Worm (Caenorhabditis elegans) whole organism, young adult: ENCODE measurements around the gene mps-2.
A peak's percentile ranks its signal among the peaks of the same experiment; 100 is the strongest.

ENCODE experiments used
- B0336.3 ChIP-seq: fragments of 200-800 bp; sonication (Bioruptor generic); IDR thresholded peaks from 2 replicates; pipeline ENCODE4 v1.3.6; 2022; ENCODE audit warnings: missing genetic modification characterization, missing compliant biosample characterization
- C06A6.2 ChIP-seq: fragments of 200-800 bp; sonication (Bioruptor generic); conservative IDR thresholded peaks from 2 replicates; pipeline ENCODE4 v1.3.6; 2022; ENCODE audit warnings: missing genetic modification characterization, missing compliant biosample characterization
- D2030.7 ChIP-seq: fragments of 200-800 bp; sonication (Bioruptor generic); IDR thresholded peaks from 2 replicates; pipeline ENCODE4 v1.3.6; 2022; ENCODE audit warnings: missing genetic modification reagents, missing genetic modification characterization, missing compliant biosample characterization
- F23B12.7 ChIP-seq: sonication (generic microtip); optimal IDR thresholded peaks from 2 replicates; lab custom pipeline; 2017; ENCODE audit warnings: missing genetic modification characterization, mild to moderate bottlenecking, missing compliant biosample characterization, antibody characterized with exemption, moderate library complexity; ENCODE audit not compliant: insufficient read depth
- F37B4.10 ChIP-seq: fragments of 200-800 bp; sonication (Bioruptor generic); IDR thresholded peaks from 2 replicates; pipeline ENCODE4 v1.3.6; 2022; ENCODE audit warnings: missing genetic modification characterization, missing compliant biosample characterization
- F57C9.4 ChIP-seq: sonication (generic microtip); optimal IDR thresholded peaks from 2 replicates; lab custom pipeline; 2017; ENCODE audit warnings: mild to moderate bottlenecking, missing genetic modification characterization, missing compliant biosample characterization
- K11D2.4 ChIP-seq: fragments of 200-800 bp; sonication (Bioruptor generic); IDR thresholded peaks from 2 replicates; pipeline ENCODE4 v1.3.6; 2022; ENCODE audit warnings: missing genetic modification reagents, missing genetic modification characterization, missing compliant biosample characterization
- K12H6.12 ChIP-seq: fragments of 200-800 bp; sonication (Bioruptor generic); optimal IDR thresholded peaks from 2 replicates; lab custom pipeline; 2018; ENCODE audit warnings: mild to moderate bottlenecking, missing genetic modification characterization, missing compliant biosample characterization
- T07F8.4 ChIP-seq: sonication (generic microtip); optimal IDR thresholded peaks from 2 replicates; lab custom pipeline; 2016; ENCODE audit warnings: mild to moderate bottlenecking, missing genetic modification characterization, moderate library complexity, missing compliant biosample characterization
- T26A5.8 ChIP-seq: sonication (generic microtip); optimal IDR thresholded peaks from 2 replicates; lab custom pipeline; 2016; ENCODE audit warnings: missing genetic modification characterization, missing compliant biosample characterization
- Y53G8AR.9 ChIP-seq: fragments of 200-800 bp; sonication (Bioruptor generic); conservative IDR thresholded peaks from 2 replicates; pipeline ENCODE4 v1.3.6; 2022; ENCODE audit warnings: missing genetic modification reagents, missing genetic modification characterization, missing compliant biosample characterization
- aptf-2 ChIP-seq: fragments of 200-800 bp; sonication (Bioruptor generic); conservative IDR thresholded peaks from 2 replicates; pipeline ENCODE4 v1.3.6; 2022; ENCODE audit warnings: missing genetic modification reagents, missing genetic modification characterization, missing compliant biosample characterization
- attf-5 ChIP-seq: fragments of 200-800 bp; sonication (Bioruptor generic); optimal IDR thresholded peaks from 2 replicates; lab custom pipeline; 2018; ENCODE audit warnings: mild to moderate bottlenecking, missing genetic modification characterization, missing compliant biosample characterization
- bed-1 ChIP-seq: fragments of 200-800 bp; sonication (Bioruptor generic); IDR thresholded peaks from 2 replicates; pipeline ENCODE4 v1.3.6; 2022; ENCODE audit warnings: missing genetic modification reagents, missing genetic modification characterization, missing compliant biosample characterization
- cebp-1 ChIP-seq, 2 experiments: fragments of 200-800 bp in 1 of 2; sonication (Bioruptor generic) in 1 of 2; sonication (generic microtip) in 1 of 2; IDR thresholded peaks in 1 of 2; optimal IDR thresholded peaks in 1 of 2; 2 replicates each; pipeline versions ENCODE4 v1.3.6 to Lab custom; 2017 to 2022; ENCODE audit warnings: missing compliant biosample characterization in 2 of 2, missing genetic modification characterization in 2 of 2, mild to moderate bottlenecking in 1 of 2, missing genetic modification reagents in 1 of 2, moderate library complexity in 1 of 2
- ceh-100 ChIP-seq: fragments of 200-800 bp; sonication (Bioruptor generic); IDR thresholded peaks from 2 replicates; pipeline ENCODE4 v1.3.6; 2022; ENCODE audit warnings: missing genetic modification reagents, missing genetic modification characterization, missing compliant biosample characterization
- ceh-79 ChIP-seq: sonication (generic microtip); optimal IDR thresholded peaks from 2 replicates; lab custom pipeline; 2017; ENCODE audit warnings: mild to moderate bottlenecking, missing genetic modification characterization, missing compliant biosample characterization
- dox-1 ChIP-seq: fragments of 200-800 bp; sonication (Bioruptor generic); IDR thresholded peaks from 2 replicates; pipeline ENCODE4 v1.3.6; 2022; ENCODE audit warnings: missing genetic modification reagents, missing genetic modification characterization, missing compliant biosample characterization
- dpff-1 ChIP-seq: sonication (generic microtip); optimal IDR thresholded peaks from 2 replicates; lab custom pipeline; 2017; ENCODE audit warnings: mild to moderate bottlenecking, missing genetic modification characterization, missing compliant biosample characterization
- dpl-1 ChIP-seq: fragments of 150-350 bp; optimal IDR thresholded peaks from 2 replicates; lab custom pipeline; 2014; ENCODE audit warnings: missing biosample characterization, missing genetic modification reagents, missing genetic modification characterization
- efl-1 ChIP-seq: fragments of 150-350 bp; optimal IDR thresholded peaks from 2 replicates; lab custom pipeline; 2014; ENCODE audit warnings: missing biosample characterization, missing genetic modification reagents, missing genetic modification characterization
- egrh-3 ChIP-seq: fragments of 200-800 bp; sonication (Bioruptor generic); IDR thresholded peaks from 2 replicates; pipeline ENCODE4 v1.3.6; 2022; ENCODE audit warnings: missing genetic modification reagents, missing genetic modification characterization, missing compliant biosample characterization
- ekl-4 ChIP-seq: fragments of 200-800 bp; sonication (Bioruptor generic); IDR thresholded peaks from 2 replicates; pipeline ENCODE4 v1.3.6; 2022; ENCODE audit warnings: missing genetic modification reagents, missing genetic modification characterization, missing compliant biosample characterization
- hmg-1.2 ChIP-seq: fragments of 200-800 bp; sonication (Bioruptor generic); IDR thresholded peaks from 2 replicates; pipeline ENCODE4 v1.3.6; 2022; ENCODE audit warnings: missing genetic modification reagents, missing genetic modification characterization, missing compliant biosample characterization
- let-607 ChIP-seq, 2 experiments: fragments of 200-800 bp in 1 of 2; sonication (Bioruptor generic) in 1 of 2; sonication (generic microtip) in 1 of 2; optimal IDR thresholded peaks; 2 replicates each; lab custom pipeline; 2016 to 2018; ENCODE audit warnings: mild to moderate bottlenecking in 2 of 2, missing compliant biosample characterization in 2 of 2, missing genetic modification characterization in 2 of 2, moderate library complexity in 2 of 2, missing genotype in 1 of 2
- lin-35 ChIP-seq, 3 experiments: fragments of 150-350 bp in 2 of 3; sonication (generic microtip) in 1 of 3; optimal IDR thresholded peaks; 2 replicates each; lab custom pipeline; 2014 to 2018; ENCODE audit warnings: missing biosample characterization in 3 of 3, missing genetic modification characterization in 3 of 3, missing genetic modification reagents in 3 of 3
- lin-40 ChIP-seq: sonication (generic microtip); optimal IDR thresholded peaks from 2 replicates; lab custom pipeline; 2016; ENCODE audit warnings: missing genetic modification characterization, mild to moderate bottlenecking, missing compliant biosample characterization, missing genotype, missing genetic modification reagents
- lin-54 ChIP-seq: fragments of 200-800 bp; sonication (Bioruptor generic); optimal IDR thresholded peaks from 2 replicates; lab custom pipeline; 2018; ENCODE audit warnings: mild to moderate bottlenecking, missing genetic modification characterization, missing compliant biosample characterization
- lir-1 ChIP-seq: fragments of 200-800 bp; sonication (Bioruptor generic); conservative IDR thresholded peaks from 2 replicates; pipeline ENCODE4 v1.3.6; 2022; ENCODE audit warnings: missing genetic modification reagents, missing genetic modification characterization, missing compliant biosample characterization
- lsl-1 ChIP-seq: fragments of 200-800 bp; sonication (Bioruptor generic); optimal IDR thresholded peaks from 2 replicates; lab custom pipeline; 2018; ENCODE audit warnings: mild to moderate bottlenecking, missing genetic modification characterization, moderate library complexity, missing compliant biosample characterization
- madf-6 ChIP-seq: fragments of 200-800 bp; sonication (Bioruptor generic); IDR thresholded peaks from 2 replicates; pipeline ENCODE4 v1.3.6; 2022; ENCODE audit warnings: missing genetic modification reagents, missing genetic modification characterization, missing compliant biosample characterization
- mcd-1 ChIP-seq: fragments of 200-800 bp; sonication (Bioruptor generic); IDR thresholded peaks from 2 replicates; pipeline ENCODE4 v1.3.6; 2022; ENCODE audit warnings: missing genetic modification reagents, missing genetic modification characterization, missing compliant biosample characterization
- mel-28 ChIP-seq: sonication (generic microtip); optimal IDR thresholded peaks from 2 replicates; lab custom pipeline; 2016; ENCODE audit warnings: borderline replicate concordance, mild to moderate bottlenecking, missing genetic modification characterization, missing compliant biosample characterization
- mes-4 ChIP-seq: sonication (generic microtip); optimal IDR thresholded peaks from 2 replicates; lab custom pipeline; 2016; ENCODE audit warnings: missing genotype, missing genetic modification characterization, missing compliant biosample characterization
- nfyb-1 ChIP-seq: fragments of 200-800 bp; sonication (Bioruptor generic); IDR thresholded peaks from 2 replicates; pipeline ENCODE4 v1.3.6; 2022; ENCODE audit warnings: missing genetic modification reagents, missing genetic modification characterization, missing compliant biosample characterization
- nhr-80 ChIP-seq: sonication (generic microtip); optimal IDR thresholded peaks from 2 replicates; lab custom pipeline; 2016; ENCODE audit warnings: missing genetic modification characterization, missing compliant biosample characterization
- pbrm-1 ChIP-seq: fragments of 200-800 bp; sonication (Bioruptor generic); IDR thresholded peaks from 2 replicates; pipeline ENCODE4 v1.3.6; 2022; ENCODE audit warnings: missing genetic modification reagents, missing genetic modification characterization, missing compliant biosample characterization
- rcor-1 ChIP-seq: fragments of 200-800 bp; sonication (Bioruptor generic); IDR thresholded peaks from 2 replicates; pipeline ENCODE4 v1.3.6; 2022; ENCODE audit warnings: missing genetic modification reagents, missing genetic modification characterization, missing compliant biosample characterization
- sdz-38 ChIP-seq: sonication (generic microtip); optimal IDR thresholded peaks from 2 replicates; lab custom pipeline; 2016; ENCODE audit warnings: missing genotype, missing genetic modification characterization, missing compliant biosample characterization
- snpc-1.3 ChIP-seq: sonication (generic microtip); optimal IDR thresholded peaks from 2 replicates; lab custom pipeline; 2017; ENCODE audit warnings: missing genetic modification characterization, mild to moderate bottlenecking, missing compliant biosample characterization, antibody characterized with exemption, moderate library complexity, missing genotype, missing genetic modification reagents; ENCODE audit not compliant: insufficient read depth
- tbp1 ChIP-seq: fragments of 200-800 bp; sonication (Bioruptor generic); optimal IDR thresholded peaks from 2 replicates; lab custom pipeline; 2018; ENCODE audit warnings: mild to moderate bottlenecking, missing genetic modification characterization, missing compliant biosample characterization
- tbx-9 ChIP-seq: sonication (generic microtip); optimal IDR thresholded peaks from 2 replicates; lab custom pipeline; 2016; ENCODE audit warnings: borderline replicate concordance, missing genetic modification characterization, inconsistent platforms, missing compliant biosample characterization
- tlf-1 ChIP-seq: fragments of 200-800 bp; sonication (Bioruptor generic); optimal IDR thresholded peaks from 2 replicates; lab custom pipeline; 2018; ENCODE audit warnings: mild to moderate bottlenecking, missing genetic modification characterization, missing compliant biosample characterization
- ztf-26 ChIP-seq: sonication (generic microtip); optimal IDR thresholded peaks from 2 replicates; lab custom pipeline; 2017; ENCODE audit warnings: missing genetic modification characterization, missing compliant biosample characterization

The mps-2 gene

DNA sequence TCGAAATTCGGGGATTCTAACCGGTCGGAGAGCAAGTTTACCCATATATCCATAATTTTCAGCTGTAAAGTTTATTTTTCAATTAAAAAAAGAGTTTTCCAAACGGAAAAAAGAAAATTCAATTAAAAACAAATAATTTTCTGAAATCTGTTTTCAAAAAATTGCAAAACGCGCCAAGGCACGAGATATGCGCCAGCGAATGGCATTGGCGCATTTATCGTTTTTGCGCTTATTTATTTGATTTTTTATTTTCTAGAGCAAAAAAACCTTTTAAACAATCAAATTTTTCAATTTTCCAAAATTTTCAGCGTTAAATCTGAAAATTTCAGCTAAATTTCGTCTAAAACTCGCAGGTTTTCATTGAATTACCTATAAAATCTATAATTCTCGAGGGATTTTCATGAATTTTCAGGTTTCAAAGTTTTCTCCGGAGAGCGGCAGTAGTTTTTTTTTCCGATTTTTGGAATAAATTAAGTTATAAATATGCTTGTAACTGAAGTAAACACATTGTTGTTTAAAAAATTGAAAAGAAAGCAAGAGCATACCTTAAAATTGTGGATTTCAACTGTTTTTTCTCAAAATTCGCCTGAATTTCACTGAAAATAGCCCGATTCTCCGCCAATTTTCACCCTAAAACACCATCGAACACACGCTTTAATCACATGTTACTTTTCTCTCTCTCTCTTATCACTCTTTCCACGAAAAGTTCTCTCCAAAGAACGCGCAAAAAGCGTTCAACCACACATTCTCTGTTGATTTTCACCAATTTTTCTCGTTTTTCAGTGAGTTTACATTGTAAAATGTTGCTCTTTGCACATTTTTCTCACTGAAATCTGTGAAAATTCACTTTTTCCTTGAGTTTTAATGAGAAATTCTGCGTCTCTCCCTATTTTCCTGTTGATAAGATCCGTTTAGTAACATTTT lies 26.1 kb downstream of the mps-2 start, which contains the start of gene B0432.10:
Gene B0432.10, minus strand, starts transcription at position 649 of the 924 bp plus-strand sequence.
- peak; percentile 36 for TF ChIP-seq ztf-26 (tag; lab: Kevin White, UChicago)
- peak; percentile 47 for TF ChIP-seq rcor-1
- TF ChIP-seq aptf-2 (GFP tag; lab: Robert Waterston, UW), result no peak
- TF ChIP-seq pbrm-1, result peak; percentile 46; the same call in 1 of the 2 replicates
- no peak for TF ChIP-seq cebp-1 (GFP tag; IDR thresholded peaks at IDR 0.05; lab: Robert Waterston, UW)
- peak; percentile 65 for TF ChIP-seq cebp-1 (tag; optimal IDR thresholded peaks at IDR 0.05; lab: Kevin White, UChicago)
- TF ChIP-seq D2030.7, result 0 out of 2 replicates have a peak, but pooled peaks have one; percentile 48
- TF ChIP-seq lsl-1 (GFP tag; lab: Kevin White, UChicago), result peak; percentile 28
- peak; percentile 52 for TF ChIP-seq attf-5 (GFP tag; lab: Kevin White, UChicago)
- TF ChIP-seq mcd-1 (GFP tag; lab: Robert Waterston, UW), result peak; percentile 81
- peak; percentile 83 for TF ChIP-seq lin-40 (tag; lab: Kevin White, UChicago)
- peak in 1 of 2 experiments; percentile 27 for TF ChIP-seq let-607 (tag; optimal IDR thresholded peaks at IDR 0.05; lab: Kevin White, UChicago)
- no peak for TF ChIP-seq egrh-3 (GFP tag; lab: Robert Waterston, UW)
- TF ChIP-seq tlf-1 (GFP tag; lab: Kevin White, UChicago), result peak; percentile 7
- peak; percentile 75 for TF ChIP-seq F23B12.7
- peak; percentile 56; the same call in 1 of the 2 replicates for TF ChIP-seq B0336.3 (GFP tag; lab: Robert Waterston, UW)
- TF ChIP-seq dox-1, result peak; percentile 59
- TF ChIP-seq ekl-4 (GFP tag; lab: Robert Waterston, UW), result peak; percentile 33; the same call in 1 of the 2 replicates
- no peak for TF ChIP-seq bed-1 (GFP tag; lab: Robert Waterston, UW)
- TF ChIP-seq F37B4.10 (GFP tag; lab: Robert Waterston, UW), result no peak
- peak; percentile 30 for TF ChIP-seq tbp1 (GFP tag; lab: Kevin White, UChicago)
- peak; percentile 6 for TF ChIP-seq nhr-80 (tag; lab: Kevin White, UChicago)
- no peak for TF ChIP-seq ceh-79 (tag; lab: Kevin White, UChicago)
- TF ChIP-seq K11D2.4 (GFP tag; lab: Robert Waterston, UW), result peak; percentile 70; the same call in 1 of the 2 replicates
- 0 out of 2 replicates have a peak, but pooled peaks have one; percentile 9 for TF ChIP-seq lir-1 (GFP tag; lab: Robert Waterston, UW)
- TF ChIP-seq mel-28 (tag; lab: Kevin White, UChicago), result no peak
- TF ChIP-seq lin-54, result peak; percentile 93
- 0 out of 2 replicates have a peak, but pooled peaks have one; percentile 32 for TF ChIP-seq C06A6.2 (GFP tag; lab: Robert Waterston, UW)
- no peak for TF ChIP-seq tbx-9 (tag; lab: Kevin White, UChicago)
- peak; percentile 69; the same call in 1 of the 2 replicates for TF ChIP-seq nfyb-1 (GFP tag; lab: Robert Waterston, UW)
- TF ChIP-seq T26A5.8 (tag; lab: Kevin White, UChicago), result no peak
- peak; percentile 41; the same call in 1 of the 2 replicates for TF ChIP-seq madf-6
- TF ChIP-seq dpl-1 (GFP tag; lab: Kevin White, UChicago), result peak; percentile 86
- no peak for TF ChIP-seq T07F8.4
- TF ChIP-seq lin-35 (GFP tag; optimal IDR thresholded peaks at IDR 0.05; lab: Kevin White, UChicago), result peak in 1 of 3 experiments; percentile 96
- no peak for TF ChIP-seq dpff-1 (tag; lab: Kevin White, UChicago)
- no peak for TF ChIP-seq sdz-38
- TF ChIP-seq ceh-100 (GFP tag; lab: Robert Waterston, UW), result 0 out of 2 replicates have a peak, but pooled peaks have one; percentile 14
- no peak for TF ChIP-seq mes-4 (tag; lab: Kevin White, UChicago)
- peak; percentile 64 for TF ChIP-seq snpc-1.3 (tag; lab: Kevin White, UChicago)
- peak; percentile 81 for TF ChIP-seq efl-1 (GFP tag; lab: Kevin White, UChicago)
- TF ChIP-seq Y53G8AR.9, result peak; percentile 78; the same call in 1 of the 2 replicates
- TF ChIP-seq F57C9.4 (tag; lab: Kevin White, UChicago), result no peak
- TF ChIP-seq hmg-1.2, result peak; percentile 31; the same call in 1 of the 2 replicates
- TF ChIP-seq K12H6.12 (tag; lab: Kevin White, UChicago), result peak; percentile 44
